Worm (Caenorhabditis elegans): Measurements from ENCODE around the gene nas-4.
A peak's percentile ranks its signal among the peaks of the same experiment; 100 is the strongest.

Gene nas-4

DNA sequence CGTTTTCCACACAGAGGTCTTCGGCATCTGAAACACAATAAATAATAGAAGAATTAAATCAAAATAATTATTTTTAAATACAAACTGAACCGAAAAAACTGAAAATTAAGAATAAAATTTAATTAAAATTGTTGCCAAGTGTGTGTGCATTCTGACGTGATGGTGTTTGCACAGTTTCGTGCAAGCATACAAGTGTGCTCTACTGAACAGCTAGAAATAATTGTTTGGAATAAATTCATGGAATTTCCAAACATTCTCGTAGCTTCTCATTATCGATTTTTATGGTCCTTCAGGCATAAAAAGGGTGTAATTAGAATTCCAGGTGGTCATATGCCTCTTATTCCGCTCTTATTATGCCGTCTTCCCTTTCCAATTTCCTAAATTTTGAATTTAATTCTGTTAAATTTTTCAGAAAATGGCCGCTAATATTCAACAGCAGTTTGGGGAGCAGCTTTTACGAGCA is 16.3 kb upstream of the nas-4 start, which contains the start of the genes mrps-17 and txdc-9:
Gene mrps-17, minus strand, starts transcription at position 33 of the 463 bp plus-strand sequence.
Gene txdc-9, plus strand, starts transcription at position 413 of the 463 bp plus-strand sequence.
- peak; percentile 47 for TF ChIP-seq ceh-48 (tag; optimal IDR thresholded peaks at IDR 0.05)
- no peak for TF ChIP-seq ceh-24 (tag; optimal IDR thresholded peaks at IDR 0.05)
- TF ChIP-seq ceh-14 (tag; optimal IDR thresholded peaks at IDR 0.05) = peak; percentile 94
- TF ChIP-seq nfya-1 (tag; optimal IDR thresholded peaks at IDR 0.05) = peak; percentile 65
- TF ChIP-seq ztf-16 (tag; optimal IDR thresholded peaks at IDR 0.05) = no peak
- TF ChIP-seq syd-9 (tag; optimal IDR thresholded peaks at IDR 0.05) = no peak
- peak; percentile 66 for TF ChIP-seq ceh-31 (tag; optimal IDR thresholded peaks at IDR 0.05)
- TF ChIP-seq ref-2 (tag; optimal IDR thresholded peaks at IDR 0.05) = no peak
- no peak for TF ChIP-seq Y22D7AL.16 (tag; optimal IDR thresholded peaks at IDR 0.05)
- no peak for TF ChIP-seq lin-11 (tag; optimal IDR thresholded peaks at IDR 0.05)
- no peak for TF ChIP-seq odd-2 (tag; optimal IDR thresholded peaks at IDR 0.05)
- peak; percentile 52 for TF ChIP-seq unc-86 (tag; optimal IDR thresholded peaks at IDR 0.05)
- TF ChIP-seq tbx-2 (tag; optimal IDR thresholded peaks at IDR 0.05) = peak; percentile 36
- no peak for TF ChIP-seq F13H6.1 (tag; optimal IDR thresholded peaks at IDR 0.05)
- no peak for TF ChIP-seq elt-4 (tag; optimal IDR thresholded peaks at IDR 0.05)
- TF ChIP-seq ceh-2 (tag; optimal IDR thresholded peaks at IDR 0.05) = peak; percentile 21
- peak; percentile 27 for TF ChIP-seq unc-55 (GFP tag; optimal IDR thresholded peaks at IDR 0.05)
- peak; percentile 31 for TF ChIP-seq ceh-34 (tag; optimal IDR thresholded peaks at IDR 0.05)
- TF ChIP-seq npax-4 (tag; optimal IDR thresholded peaks at IDR 0.05) = no peak
- no peak for TF ChIP-seq zip-5 (tag; optimal IDR thresholded peaks at IDR 0.05)
- no peak for TF ChIP-seq K02D7.2 (tag; optimal IDR thresholded peaks at IDR 0.05)
- TF ChIP-seq unc-42 (tag; optimal IDR thresholded peaks at IDR 0.05) = peak; percentile 99
- TF ChIP-seq ceh-19 (GFP tag; optimal IDR thresholded peaks at IDR 0.05) = no peak

DNA sequence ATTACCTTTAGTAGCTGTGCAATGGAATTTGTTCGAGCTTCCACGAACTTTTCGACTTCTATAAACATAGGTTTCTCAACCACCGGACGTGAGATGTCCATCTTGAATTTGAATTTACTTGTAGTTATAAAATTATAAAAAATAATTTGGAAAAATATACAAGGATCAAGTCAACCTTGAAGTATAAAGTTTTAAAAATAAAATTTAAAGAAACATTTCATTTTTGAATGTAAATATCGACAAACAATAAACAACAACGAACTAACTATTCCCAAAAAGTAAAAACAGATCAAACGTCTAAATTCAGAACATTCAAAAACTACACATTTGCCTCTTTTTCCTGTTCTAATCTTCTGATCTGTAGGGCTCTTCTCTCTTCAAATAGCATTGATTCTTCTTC is 15.4 kb upstream of the nas-4 start, which contains the start of gene popl-1:
Gene popl-1, minus strand, starts transcription at position 101 of the 400 bp plus-strand sequence.
- TF ChIP-seq ahr-1 (tag; optimal IDR thresholded peaks at IDR 0.05) (no peak), rnt-1 (tag; optimal IDR thresholded peaks at IDR 0.05) (no peak), C38D4.7 (GFP tag; optimal IDR thresholded peaks at IDR 0.05) (no peak)

DNA sequence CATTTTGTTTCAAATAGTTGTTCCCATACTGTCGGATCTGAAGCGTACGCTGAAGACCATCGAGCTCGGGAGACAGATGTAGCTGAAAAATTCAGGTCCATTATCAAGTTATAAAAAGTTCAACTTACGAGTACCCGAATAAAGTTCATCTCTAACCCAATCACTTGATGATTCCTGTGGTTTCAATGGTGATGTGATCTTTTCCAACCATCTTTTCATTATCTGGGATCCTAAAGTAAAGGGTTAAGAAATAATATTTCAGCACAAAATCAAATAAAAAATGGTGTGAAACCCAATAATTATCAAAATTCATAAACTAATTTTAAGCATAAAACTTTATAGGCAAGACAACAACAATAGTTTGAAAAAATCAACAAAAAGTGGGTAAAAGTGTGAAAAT is 11.7 kb upstream of the nas-4 start, which contains the start of gene C05D11.8:
Gene C05D11.8, minus strand, starts transcription at position 101 of the 400 bp plus-strand sequence.
- TF ChIP-seq K02D7.2 (tag; optimal IDR thresholded peaks at IDR 0.05) = no peak
- no peak for TF ChIP-seq madf-2 (tag; optimal IDR thresholded peaks at IDR 0.05)
- TF ChIP-seq pax-1 (tag; optimal IDR thresholded peaks at IDR 0.05) = no peak
- TF ChIP-seq ceh-22 (tag; optimal IDR thresholded peaks at IDR 0.05) = no peak
- TF ChIP-seq pha-2 (tag; optimal IDR thresholded peaks at IDR 0.05) = no peak
- TF ChIP-seq ets-4 (tag; optimal IDR thresholded peaks at IDR 0.05) = no peak
- no peak for TF ChIP-seq eyg-1 (tag; optimal IDR thresholded peaks at IDR 0.05)
- no peak for TF ChIP-seq ama-1 (optimal IDR thresholded peaks at IDR 0.05)
- TF ChIP-seq gmeb-2 (tag; optimal IDR thresholded peaks at IDR 0.05) = no peak
- no peak for TF ChIP-seq nhr-232 (tag; optimal IDR thresholded peaks at IDR 0.05)
- TF ChIP-seq hlh-13 (GFP tag; optimal IDR thresholded peaks at IDR 0.05) = no peak

DNA sequence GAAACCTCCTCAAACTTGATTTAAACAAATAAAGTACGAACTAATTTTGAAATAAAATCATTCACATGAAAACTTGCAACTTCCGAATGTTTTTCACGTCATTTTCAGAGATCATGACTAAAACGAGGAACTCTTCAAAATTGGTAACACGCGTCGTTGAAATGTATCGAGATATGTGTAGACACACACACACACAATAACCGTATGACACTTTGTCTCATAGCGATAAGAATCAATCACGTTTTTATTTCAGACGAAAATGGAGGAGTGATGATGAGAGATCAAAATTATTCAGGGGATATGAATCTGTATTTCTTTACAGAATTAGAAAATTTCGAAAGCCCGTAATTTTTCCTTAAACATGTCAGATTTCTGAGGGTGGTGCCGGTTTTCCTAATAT is 7.3 kb upstream of the nas-4 start:
- TF ChIP-seq ref-2 (tag; optimal IDR thresholded peaks at IDR 0.05) = no peak
- no peak for TF ChIP-seq Y22D7AL.16 (tag; optimal IDR thresholded peaks at IDR 0.05)
- no peak for TF ChIP-seq pha-2 (tag; optimal IDR thresholded peaks at IDR 0.05)
- TF ChIP-seq unc-3 (GFP tag; conservative IDR thresholded peaks at IDR 0.05) = no peak
- TF ChIP-seq unc-3 (tag; optimal IDR thresholded peaks at IDR 0.05) = no peak
- no peak for TF ChIP-seq ceh-19 (GFP tag; optimal IDR thresholded peaks at IDR 0.05)
- TF ChIP-seq che-1 (tag; optimal IDR thresholded peaks at IDR 0.05) = no peak
- no peak for TF ChIP-seq ceh-45 (GFP tag; IDR thresholded peaks at IDR 0.05)
- no peak for TF ChIP-seq F13H6.1 (tag; optimal IDR thresholded peaks at IDR 0.05)
- no peak for TF ChIP-seq lin-11 (tag; optimal IDR thresholded peaks at IDR 0.05)
- TF ChIP-seq T23F11.4 (GFP tag; optimal IDR thresholded peaks at IDR 0.05) = no peak
- TF ChIP-seq fkh-10 (GFP tag; optimal IDR thresholded peaks at IDR 0.05) = no peak
- TF ChIP-seq tbx-2 (tag; optimal IDR thresholded peaks at IDR 0.05) = no peak
- TF ChIP-seq ttx-3 (tag; optimal IDR thresholded peaks at IDR 0.05) = no peak
- no peak for TF ChIP-seq pros-1 (tag; optimal IDR thresholded peaks at IDR 0.05)
- no peak for TF ChIP-seq C38D4.7 (GFP tag; optimal IDR thresholded peaks at IDR 0.05)
- TF ChIP-seq elt-4 (tag; optimal IDR thresholded peaks at IDR 0.05) = no peak
- TF ChIP-seq odd-2 (tag; optimal IDR thresholded peaks at IDR 0.05) = no peak
- TF ChIP-seq sdc-2 (tag; optimal IDR thresholded peaks at IDR 0.05) = no peak
- no peak for TF ChIP-seq rnt-1 (tag; optimal IDR thresholded peaks at IDR 0.05)
